Fruit fly (Drosophila melanogaster) whole organism, adult: ENCODE results near the gene rost.
A peak's percentile ranks its signal among the peaks of the same experiment; 100 is the strongest.

Experiments
- CG11617 ChIP-seq: fragments of 200-800 bp; sonication (Bioruptor generic); optimal IDR thresholded peaks from 2 replicates; lab custom pipeline; 2017; ENCODE audit warnings: mild to moderate bottlenecking, missing biosample characterization, missing genetic modification reagents, missing genetic modification characterization
- CG12768 ChIP-seq: fragments of 200-800 bp; sonication (Bioruptor generic); optimal IDR thresholded peaks from 2 replicates; lab custom pipeline; 2017; ENCODE audit warnings: missing biosample characterization, missing genetic modification characterization, mild to moderate bottlenecking, moderate library complexity, missing genetic modification reagents
- CG14711 ChIP-seq: fragments of 200-800 bp; sonication (Bioruptor generic); optimal IDR thresholded peaks from 2 replicates; lab custom pipeline; 2018; ENCODE audit warnings: missing biosample characterization, mild to moderate bottlenecking, missing genetic modification characterization, moderate library complexity
- CG1620 ChIP-seq: fragments of 200-800 bp; sonication (Bioruptor generic); optimal IDR thresholded peaks from 2 replicates; lab custom pipeline; 2016; ENCODE audit warnings: missing biosample characterization, missing genetic modification characterization
- CG33017 ChIP-seq: fragments of 200-800 bp; sonication (Bioruptor generic); optimal IDR thresholded peaks from 2 replicates; lab custom pipeline; 2018; ENCODE audit warnings: missing biosample characterization, mild to moderate bottlenecking, missing genetic modification characterization, moderate library complexity
- CG5204 ChIP-seq: fragments of 200-800 bp; sonication (Bioruptor generic); optimal IDR thresholded peaks from 2 replicates; lab custom pipeline; 2016; ENCODE audit warnings: missing biosample characterization, missing genetic modification characterization
- CG7045 ChIP-seq: fragments of 200-800 bp; sonication (Bioruptor generic); optimal IDR thresholded peaks from 2 replicates; lab custom pipeline; 2017; ENCODE audit warnings: missing biosample characterization, mild to moderate bottlenecking, missing genetic modification characterization
- CG7101 ChIP-seq: fragments of 200-800 bp; sonication (Bioruptor generic); optimal IDR thresholded peaks from 2 replicates; lab custom pipeline; 2018; ENCODE audit warnings: missing biosample characterization, mild to moderate bottlenecking, missing genetic modification characterization, moderate library complexity
- Clk ChIP-seq: fragments of 200-800 bp; sonication (Bioruptor generic); optimal IDR thresholded peaks from 2 replicates; lab custom pipeline; 2017; ENCODE audit warnings: missing biosample characterization, missing genetic modification characterization
- Crg-1 ChIP-seq: fragments of 200-800 bp; sonication (Bioruptor generic); optimal IDR thresholded peaks from 2 replicates; lab custom pipeline; 2016; ENCODE audit warnings: missing biosample characterization, missing genetic modification characterization
- Hr96 ChIP-seq: fragments of 200-800 bp; sonication (Bioruptor generic); optimal IDR thresholded peaks from 2 replicates; lab custom pipeline; 2016; ENCODE audit warnings: missing biosample characterization, missing genetic modification characterization
- Mnt ChIP-seq: fragments of 200-800 bp; sonication (Bioruptor generic); optimal IDR thresholded peaks from 2 replicates; lab custom pipeline; 2016; ENCODE audit warnings: missing biosample characterization, mild to moderate bottlenecking, missing genetic modification characterization
- bab1 ChIP-seq: fragments of 200-800 bp; sonication (Bioruptor generic); optimal IDR thresholded peaks from 3 replicates; lab custom pipeline; 2019; ENCODE audit warnings: missing biosample characterization, mild to moderate bottlenecking, missing genetic modification characterization, moderate library complexity
- cic ChIP-seq: fragments of 200-800 bp; sonication (Bioruptor generic); optimal IDR thresholded peaks from 2 replicates; lab custom pipeline; 2017; ENCODE audit warnings: missing biosample characterization, mild to moderate bottlenecking, missing genetic modification characterization, moderate library complexity
- cnc ChIP-seq, 2 experiments: fragments of >200 bp; optimal IDR thresholded peaks; 2 replicates each; lab custom pipeline; 2017
- kay ChIP-seq: fragments of 200-800 bp; sonication (Bioruptor generic); peaks from one replicate; lab custom pipeline; 2016; ENCODE audit warnings: missing biosample characterization, missing genetic modification characterization, borderline replicate concordance
- ovo ChIP-seq: fragments of 200-800 bp; sonication (Bioruptor generic); optimal IDR thresholded peaks from 2 replicates; lab custom pipeline; 2016; ENCODE audit warnings: missing biosample characterization, missing genetic modification characterization
- pad ChIP-seq: fragments of 200-800 bp; sonication (Bioruptor generic); optimal IDR thresholded peaks from 3 replicates; lab custom pipeline; 2017; ENCODE audit warnings: missing biosample characterization, missing genetic modification characterization, mild to moderate bottlenecking, moderate library complexity, missing genetic modification reagents
- tj ChIP-seq: fragments of 200-800 bp; sonication (Bioruptor generic); optimal IDR thresholded peaks from 3 replicates; lab custom pipeline; 2017; ENCODE audit warnings: missing biosample characterization, mild to moderate bottlenecking, missing genetic modification characterization, moderate library complexity
- toe ChIP-seq: fragments of 200-800 bp; sonication (Bioruptor generic); optimal IDR thresholded peaks from 2 replicates; lab custom pipeline; 2016; ENCODE audit warnings: missing biosample characterization, missing genetic modification characterization

The rost gene

DNA sequence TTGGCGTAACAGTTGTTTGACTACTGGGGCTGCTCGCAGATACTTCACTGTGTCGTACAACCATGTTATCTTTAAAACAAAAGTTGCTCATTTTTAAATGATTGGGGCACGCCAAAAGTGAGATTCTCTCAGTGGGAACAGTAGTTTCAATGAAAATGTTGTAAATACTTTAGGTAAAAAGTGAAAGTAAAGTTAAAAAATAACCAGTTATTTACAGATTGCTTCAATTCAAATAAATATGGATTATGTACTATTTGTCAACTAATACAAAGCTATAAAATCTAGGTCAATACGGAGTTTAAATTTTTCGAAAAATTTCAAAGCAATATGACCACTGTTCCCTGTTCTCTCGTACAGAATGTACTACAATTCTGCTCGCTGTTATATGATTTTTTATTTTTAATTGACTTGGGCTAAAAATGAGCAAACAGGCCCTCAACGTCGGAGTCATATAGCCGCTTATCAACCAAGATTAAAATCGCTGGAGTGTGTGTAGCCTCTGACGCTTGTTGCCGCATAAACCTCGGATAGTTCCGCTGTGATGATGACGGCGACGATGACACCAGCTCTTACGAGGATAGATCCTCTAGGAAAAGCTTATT lies 47.5 kb downstream of the rost start, which contains the start of gene Argl:
TSS of gene Argl (minus strand) at position 370 of the 602 bp plus-strand sequence.
- peak; percentile 29 for TF ChIP-seq Mnt
- peak; percentile 27 for TF ChIP-seq CG11617
- peak; percentile 3 for TF ChIP-seq CG7101 (tag; lab: Kevin White, UChicago)
- no peak for TF ChIP-seq ovo (GFP tag; lab: Kevin White, UChicago)
- peak; percentile 31 for TF ChIP-seq CG14711 (tag; lab: Kevin White, UChicago)
- TF ChIP-seq toe (GFP tag; lab: Kevin White, UChicago) = peak; percentile 8
- no peak for TF ChIP-seq pad (GFP tag; lab: Kevin White, UChicago)
- TF ChIP-seq bab1 (GFP tag; lab: Kevin White, UChicago) = no peak
- peak; percentile 35 for TF ChIP-seq Hr96 (GFP tag; lab: Kevin White, UChicago)
- TF ChIP-seq kay = peak; percentile 96
- peak; percentile 66 for TF ChIP-seq CG33017
- TF ChIP-seq Clk = no peak
- peak; percentile 31 for TF ChIP-seq CG7045 (GFP tag; lab: Kevin White, UChicago)
- no peak for TF ChIP-seq Crg-1 (GFP tag; lab: Kevin White, UChicago)
- peak; percentile 46 for TF ChIP-seq CG12768 (GFP tag; lab: Kevin White, UChicago)
- TF ChIP-seq CG5204 (GFP tag; lab: Kevin White, UChicago) = peak; percentile 31
- TF ChIP-seq tj (GFP tag; lab: Kevin White, UChicago) = peak; percentile 14
- TF ChIP-seq cic (GFP tag; lab: Kevin White, UChicago) = peak; percentile 93
- TF ChIP-seq cnc (optimal IDR thresholded peaks at IDR 0.05; lab: Kevin White, UChicago) = no peak
- TF ChIP-seq CG1620 (GFP tag; lab: Kevin White, UChicago) = no peak

DNA sequence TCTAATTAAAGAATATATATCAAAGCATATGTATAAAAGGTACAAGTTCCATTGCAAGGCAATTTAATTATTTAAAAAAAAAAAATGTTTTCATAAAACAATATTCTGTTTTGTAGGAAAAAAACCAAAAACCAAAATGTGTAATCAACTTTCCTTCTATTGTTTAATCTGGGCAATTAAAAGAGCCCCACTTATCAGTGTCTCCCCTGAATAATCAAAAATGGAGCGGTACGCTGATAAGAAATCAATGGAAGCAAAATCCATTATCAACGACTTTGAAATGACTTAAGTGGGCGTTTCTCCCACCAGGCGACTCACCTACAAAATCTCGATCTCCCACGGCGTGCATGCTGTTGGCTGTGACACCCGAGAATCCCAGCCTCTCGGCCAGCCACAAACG lies 48.7 kb downstream of the rost start:
- TF ChIP-seq CG1620 (GFP tag; lab: Kevin White, UChicago) (no peak), CG5204 (GFP tag; lab: Kevin White, UChicago) (no peak), tj (GFP tag; lab: Kevin White, UChicago) (no peak), ovo (GFP tag; lab: Kevin White, UChicago) (no peak), Mnt (no peak), Crg-1 (GFP tag; lab: Kevin White, UChicago) (no peak), CG33017 (no peak), CG11617 (no peak), cnc (optimal IDR thresholded peaks at IDR 0.05; lab: Kevin White, UChicago) (no peak)

DNA sequence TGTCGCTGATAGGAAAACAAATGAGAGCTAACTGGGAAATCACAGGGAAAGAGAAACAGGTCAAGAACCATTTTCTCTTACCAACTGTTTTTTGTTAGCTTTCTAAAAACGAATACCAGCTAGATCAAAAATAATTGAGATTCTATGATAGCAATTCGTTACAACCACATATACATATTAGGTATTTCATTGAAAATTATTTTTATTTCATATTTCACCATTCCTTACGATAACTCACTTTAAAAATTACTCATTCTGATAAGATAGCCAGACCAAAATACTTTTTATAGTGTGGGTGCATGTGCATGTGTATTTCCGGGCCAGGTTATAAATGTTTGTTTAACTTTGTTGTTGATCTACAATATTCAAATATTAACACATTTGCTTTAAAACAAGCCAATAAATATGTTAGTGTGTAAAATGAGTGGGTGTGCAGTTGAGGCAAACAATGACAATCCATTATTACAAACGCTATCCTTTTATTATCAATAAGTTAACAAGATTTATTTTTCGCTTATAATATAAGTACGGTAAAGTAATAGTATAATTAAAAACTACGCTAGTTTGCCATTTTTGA lies 51.4 kb downstream of the rost start:
- no peak for TF ChIP-seq Clk
- no peak for TF ChIP-seq CG1620 (GFP tag; lab: Kevin White, UChicago)
- TF ChIP-seq cnc (optimal IDR thresholded peaks at IDR 0.05; lab: Kevin White, UChicago) = no peak
- peak; percentile 50 for TF ChIP-seq CG14711 (tag; lab: Kevin White, UChicago)
- TF ChIP-seq Mnt = peak; percentile 32
- TF ChIP-seq Crg-1 (GFP tag; lab: Kevin White, UChicago) = peak; percentile 57
- TF ChIP-seq CG33017 = peak; percentile 68
- no peak for TF ChIP-seq cic (GFP tag; lab: Kevin White, UChicago)
- TF ChIP-seq CG7045 (GFP tag; lab: Kevin White, UChicago) = peak; percentile 57
- TF ChIP-seq toe (GFP tag; lab: Kevin White, UChicago) = peak; percentile 41
- peak; percentile 12 for TF ChIP-seq pad (GFP tag; lab: Kevin White, UChicago)
- no peak for TF ChIP-seq bab1 (GFP tag; lab: Kevin White, UChicago)
- peak; percentile 57 for TF ChIP-seq CG12768 (GFP tag; lab: Kevin White, UChicago)
- no peak for TF ChIP-seq tj (GFP tag; lab: Kevin White, UChicago)
- TF ChIP-seq ovo (GFP tag; lab: Kevin White, UChicago) = peak; percentile 54
- peak; percentile 84 for TF ChIP-seq CG7101 (tag; lab: Kevin White, UChicago)
- TF ChIP-seq kay = peak; percentile 95
- no peak for TF ChIP-seq Hr96 (GFP tag; lab: Kevin White, UChicago)
- TF ChIP-seq CG5204 (GFP tag; lab: Kevin White, UChicago) = no peak
- peak; percentile 33 for TF ChIP-seq CG11617

DNA sequence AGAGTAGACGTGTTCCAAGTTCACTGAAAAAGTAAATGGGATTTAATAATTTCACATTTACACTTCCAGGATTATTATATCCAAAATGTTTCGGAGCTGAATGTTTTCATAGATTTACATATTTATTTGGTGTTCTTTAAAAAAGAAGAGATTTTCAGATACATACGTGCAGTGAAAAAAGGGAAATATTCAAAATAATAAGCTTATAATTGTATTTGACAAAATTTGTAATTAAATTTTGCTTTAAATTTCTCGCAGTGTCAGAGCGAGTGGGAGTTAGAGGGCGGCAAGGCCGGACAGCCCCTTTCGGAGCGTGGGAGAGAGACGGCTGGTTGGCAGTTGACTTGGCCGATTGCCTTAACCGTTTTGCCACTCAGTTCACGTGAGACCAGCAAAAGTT lies 52.3 kb downstream of the rost start, which contains the start of gene Tsp29Fb:
TSS of gene Tsp29Fb (plus strand) at position 388 of the 400 bp plus-strand sequence.
- TF ChIP-seq CG1620 (GFP tag; lab: Kevin White, UChicago) (peak; percentile 35), CG12768 (GFP tag; lab: Kevin White, UChicago) (peak; percentile 90), ovo (GFP tag; lab: Kevin White, UChicago) (peak; percentile 19), pad (GFP tag; lab: Kevin White, UChicago) (peak; percentile 57), tj (GFP tag; lab: Kevin White, UChicago) (peak; percentile 40), kay (no peak), CG7045 (GFP tag; lab: Kevin White, UChicago) (peak; percentile 87), Crg-1 (GFP tag; lab: Kevin White, UChicago) (no peak), CG14711 (tag; lab: Kevin White, UChicago) (peak; percentile 69), CG33017 (peak; percentile 89), CG5204 (GFP tag; lab: Kevin White, UChicago) (peak; percentile 90), cic (GFP tag; lab: Kevin White, UChicago) (no peak), cnc (optimal IDR thresholded peaks at IDR 0.05; lab: Kevin White, UChicago) (no peak), toe (GFP tag; lab: Kevin White, UChicago) (peak; percentile 82), Mnt (peak; percentile 24), Clk (peak; percentile 73), bab1 (GFP tag; lab: Kevin White, UChicago) (no peak), CG11617 (peak; percentile 88), CG7101 (tag; lab: Kevin White, UChicago) (peak; percentile 86), Hr96 (GFP tag; lab: Kevin White, UChicago) (peak; percentile 81)
